Worm (Caenorhabditis elegans) whole organism, L2 larva: ENCODE measurements around the gene pos-1.

Source experiments
- R02D3.7 ChIP-seq: fragments of 150-350 bp; optimal IDR thresholded peaks from 2 replicates; lab custom pipeline; 2014; ENCODE audit warnings: missing biosample characterization, missing genetic modification characterization
- ceh-82 ChIP-seq: fragments of 150-350 bp; optimal IDR thresholded peaks from 2 replicates; lab custom pipeline; 2014; ENCODE audit warnings: missing biosample characterization, missing genetic modification characterization
- lin-13 ChIP-seq: fragments of 150-350 bp; optimal IDR thresholded peaks from 2 replicates; lab custom pipeline; 2014; ENCODE audit warnings: missing biosample characterization, missing genetic modification reagents, missing genetic modification characterization
- lsy-2 ChIP-seq, 2 experiments: fragments of 150-350 bp in 1 of 2; sonication (generic microtip) in 1 of 2; optimal IDR thresholded peaks; 2 replicates each; lab custom pipeline; 2014 to 2017; ENCODE audit warnings: missing biosample characterization in 2 of 2, missing genetic modification characterization in 2 of 2
- mdl-1 ChIP-seq, 2 experiments: fragments of 150-350 bp in 1 of 2; sonication (generic microtip) in 1 of 2; optimal IDR thresholded peaks; 2 replicates each; lab custom pipeline; 2017; ENCODE audit warnings: missing biosample characterization in 2 of 2, missing genetic modification characterization in 2 of 2
- nhr-237 ChIP-seq: fragments of 150-350 bp; optimal IDR thresholded peaks from 2 replicates; lab custom pipeline; 2014; ENCODE audit warnings: missing biosample characterization, missing genetic modification characterization
- skn-1 ChIP-seq: sonication (generic microtip); optimal IDR thresholded peaks from 2 replicates; lab custom pipeline; 2017; ENCODE audit warnings: missing biosample characterization, missing genetic modification characterization
- snpc-4 ChIP-seq: fragments of 150-350 bp; optimal IDR thresholded peaks from 2 replicates; lab custom pipeline; 2014; ENCODE audit warnings: missing biosample characterization, missing genetic modification characterization
- unc-62 ChIP-seq: fragments of 150-350 bp; optimal IDR thresholded peaks from 2 replicates; lab custom pipeline; 2014; ENCODE audit warnings: missing biosample characterization, missing genetic modification reagents, missing genetic modification characterization

DNA sequence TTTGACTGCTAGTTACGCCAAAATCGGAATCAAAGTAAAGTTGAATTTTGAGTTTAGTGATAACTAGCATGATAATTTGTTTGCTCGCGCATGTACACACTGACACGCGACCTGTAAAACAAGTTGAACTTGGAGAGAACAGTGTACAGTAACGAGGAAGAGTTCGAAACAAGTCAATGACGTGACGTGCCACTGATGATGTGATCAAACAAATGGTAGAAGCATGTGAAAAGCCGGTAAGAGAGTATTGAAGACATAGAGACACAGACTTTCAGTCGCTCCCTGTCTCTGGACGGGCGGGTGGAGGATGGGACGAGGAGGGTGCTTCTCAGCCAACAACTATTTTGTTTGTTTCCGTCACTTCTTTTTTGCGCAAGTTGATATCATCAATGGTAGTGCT is 10.7 kb upstream of the pos-1 start:
- TF ChIP-seq snpc-4 (tag; lab: Kevin White, UChicago) = no peak
- TF ChIP-seq unc-62 (GFP tag; lab: Kevin White, UChicago) = no peak
- TF ChIP-seq lsy-2 (tag; optimal IDR thresholded peaks at IDR 0.05; lab: Kevin White, UChicago) = no peak
- no peak for TF ChIP-seq nhr-237
- no peak for TF ChIP-seq R02D3.7 (tag; lab: Kevin White, UChicago)
- no peak for TF ChIP-seq mdl-1 (tag; optimal IDR thresholded peaks at IDR 0.05; lab: Kevin White, UChicago)
- TF ChIP-seq ceh-82 = no peak
- TF ChIP-seq skn-1 = no peak
- no peak for TF ChIP-seq lin-13 (GFP tag; lab: Kevin White, UChicago)
